Fruit fly (Drosophila melanogaster) whole organism, embryonic: ENCODE measurements around the gene lark.
A peak's percentile ranks its signal among the peaks of the same experiment; 100 is the strongest.

Source experiments
- Atf-2 ChIP-seq: fragments of 200-800 bp; sonication (Bioruptor generic); optimal IDR thresholded peaks from 2 replicates; lab custom pipeline; 2016; ENCODE audit warnings: missing biosample characterization, missing genetic modification characterization
- BEAF-32 ChIP-seq: fragments of 200-800 bp; sonication (Bioruptor generic); optimal IDR thresholded peaks from 3 replicates; lab custom pipeline; 2017; ENCODE audit warnings: missing biosample characterization, missing genetic modification characterization, mild to moderate bottlenecking, moderate library complexity, missing genetic modification reagents
- CG11085 ChIP-seq: fragments of 200-800 bp; sonication (Bioruptor generic); IDR thresholded peaks from 2 replicates; pipeline ENCODE4 v1.3.6; 2022; ENCODE audit warnings: missing biosample characterization, missing genetic modification characterization
- CG12299 ChIP-seq: fragments of 200-800 bp; sonication (Bioruptor generic); optimal IDR thresholded peaks from 2 replicates; lab custom pipeline; 2018; ENCODE audit warnings: missing biosample characterization, mild to moderate bottlenecking, missing genetic modification characterization
- CG12942 ChIP-seq: fragments of 200-800 bp; sonication (Bioruptor generic); optimal IDR thresholded peaks from 3 replicates; lab custom pipeline; 2016; ENCODE audit warnings: missing biosample characterization, missing genetic modification characterization
- CG13123 ChIP-seq: fragments of 200-800 bp; sonication (Bioruptor generic); optimal IDR thresholded peaks from 2 replicates; lab custom pipeline; 2016; ENCODE audit warnings: missing biosample characterization, missing genetic modification characterization
- CG13287 ChIP-seq: fragments of 200-800 bp; sonication (Bioruptor generic); IDR thresholded peaks from 2 replicates; pipeline ENCODE4 v1.3.6; 2022; ENCODE audit warnings: missing biosample characterization, missing genetic modification characterization; ENCODE audit not compliant: partially characterized antibody
- CG14667 ChIP-seq: fragments of 200-800 bp; sonication (Bioruptor generic); IDR thresholded peaks from 2 replicates; pipeline ENCODE4 v1.3.6; 2022; ENCODE audit warnings: missing biosample characterization, missing genetic modification characterization
- CG15479 ChIP-seq: fragments of 200-800 bp; sonication (Bioruptor generic); optimal IDR thresholded peaks from 3 replicates; lab custom pipeline; 2019; ENCODE audit warnings: missing biosample characterization, mild to moderate bottlenecking, missing genetic modification characterization, moderate library complexity
- CG18619 ChIP-seq: fragments of 200-800 bp; sonication (Bioruptor generic); optimal IDR thresholded peaks from 3 replicates; lab custom pipeline; 2017; ENCODE audit warnings: missing biosample characterization, mild to moderate bottlenecking, missing genetic modification characterization
- CG2875 ChIP-seq: fragments of 200-800 bp; sonication (Bioruptor generic); optimal IDR thresholded peaks from 2 replicates; lab custom pipeline; 2017; ENCODE audit warnings: missing biosample characterization, mild to moderate bottlenecking, missing genetic modification characterization, missing genetic modification reagents
- CG34376 ChIP-seq: fragments of 200-800 bp; sonication (Bioruptor generic); optimal IDR thresholded peaks from 2 replicates; lab custom pipeline; 2018; ENCODE audit warnings: missing biosample characterization, mild to moderate bottlenecking, missing genetic modification characterization
- CG4404 ChIP-seq: fragments of 200-800 bp; sonication (Bioruptor generic); IDR thresholded peaks from 2 replicates; pipeline ENCODE4 v1.3.6; 2022; ENCODE audit warnings: missing biosample characterization, missing genetic modification characterization
- CG4730 ChIP-seq: fragments of 200-800 bp; sonication (Bioruptor generic); IDR thresholded peaks from 2 replicates; pipeline ENCODE4 v1.3.6; 2022; ENCODE audit warnings: missing biosample characterization, missing genetic modification characterization
- CG8478 ChIP-seq: fragments of >200 bp; optimal IDR thresholded peaks from 2 replicates; lab custom pipeline; 2018
- CG9932 ChIP-seq: fragments of 200-800 bp; sonication (Bioruptor generic); IDR thresholded peaks from 2 replicates; pipeline ENCODE4 v1.3.6; 2022; ENCODE audit warnings: missing biosample characterization, missing genetic modification characterization
- Dip3 ChIP-seq: fragments of 200-800 bp; sonication (Bioruptor generic); optimal IDR thresholded peaks from 3 replicates; lab custom pipeline; 2016; ENCODE audit warnings: missing biosample characterization, missing genetic modification characterization
- E2f1 ChIP-seq: fragments of 200-800 bp; sonication (Bioruptor generic); IDR thresholded peaks from 2 replicates; pipeline ENCODE4 v1.3.6; 2022; ENCODE audit warnings: missing biosample characterization, missing genetic modification characterization
- Ets65A ChIP-seq: fragments of 200-800 bp; sonication (Bioruptor generic); peaks from one replicate; lab custom pipeline; 2016; ENCODE audit warnings: missing biosample characterization, missing genetic modification characterization
- Gsc ChIP-seq: fragments of 200-800 bp; sonication (Bioruptor generic); IDR thresholded peaks from 2 replicates; pipeline ENCODE4 v1.3.6; 2022; ENCODE audit warnings: missing biosample characterization, missing genetic modification characterization
- Hmx ChIP-seq: fragments of 200-800 bp; sonication (Bioruptor generic); optimal IDR thresholded peaks from 2 replicates; lab custom pipeline; 2016; ENCODE audit warnings: missing biosample characterization, missing genetic modification characterization
- Jarid2 ChIP-seq: fragments of 200-800 bp; sonication (Bioruptor generic); optimal IDR thresholded peaks from 3 replicates; lab custom pipeline; 2017; ENCODE audit warnings: mild to moderate bottlenecking, missing biosample characterization, missing genetic modification reagents, missing genetic modification characterization
- MBD-R2 ChIP-seq: fragments of 200-800 bp; sonication (Bioruptor generic); IDR thresholded peaks from 2 replicates; pipeline ENCODE4 v1.3.6; 2022; ENCODE audit warnings: missing biosample characterization, missing genetic modification characterization
- Stat92E ChIP-seq, 3 experiments: fragments of >200 bp in 2 of 3; fragments of 200-800 bp in 1 of 3; sonication (Bioruptor generic) in 1 of 3; optimal IDR thresholded peaks; 2 replicates each; lab custom pipeline; 2017 to 2019; ENCODE audit warnings: missing biosample characterization in 3 of 3, missing genetic modification characterization in 3 of 3, mild to moderate bottlenecking in 1 of 3, moderate library complexity in 1 of 3
- ato ChIP-seq: fragments of 200-800 bp; sonication (Bioruptor generic); IDR thresholded peaks from 2 replicates; pipeline ENCODE4 v1.3.6; 2022; ENCODE audit warnings: missing biosample characterization, missing genetic modification characterization; ENCODE audit not compliant: partially characterized antibody
- az2 ChIP-seq: fragments of 200-800 bp; sonication (Bioruptor generic); optimal IDR thresholded peaks from 3 replicates; lab custom pipeline; 2016; ENCODE audit warnings: missing biosample characterization, missing genetic modification characterization
- chn ChIP-seq: fragments of 200-800 bp; sonication (Bioruptor generic); optimal IDR thresholded peaks from 2 replicates; lab custom pipeline; 2016; ENCODE audit warnings: missing biosample characterization, missing genetic modification characterization
- crp ChIP-seq, 2 experiments: fragments of 200-800 bp; sonication (Bioruptor generic); optimal IDR thresholded peaks; 2 replicates in 1 of 2; 3 replicates in 1 of 2; lab custom pipeline; 2017; ENCODE audit warnings: missing biosample characterization in 2 of 2, missing genetic modification characterization in 2 of 2, mild to moderate bottlenecking in 1 of 2, moderate library complexity in 1 of 2
- dimm ChIP-seq: fragments of 200-800 bp; sonication (Bioruptor generic); IDR thresholded peaks from 2 replicates; pipeline ENCODE4 v1.3.6; 2022; ENCODE audit warnings: missing biosample characterization, missing genetic modification characterization
- esg ChIP-seq: fragments of 200-800 bp; sonication (Bioruptor generic); conservative IDR thresholded peaks from 2 replicates; pipeline ENCODE4 v1.3.6; 2022; ENCODE audit warnings: missing biosample characterization, missing genetic modification characterization
- fd3F ChIP-seq: fragments of 200-800 bp; sonication (Bioruptor generic); optimal IDR thresholded peaks from 2 replicates; lab custom pipeline; 2018; ENCODE audit warnings: missing biosample characterization, mild to moderate bottlenecking, missing genetic modification characterization, moderate library complexity
- fu2 ChIP-seq: fragments of 200-800 bp; sonication (Bioruptor generic); optimal IDR thresholded peaks from 2 replicates; lab custom pipeline; 2016; ENCODE audit warnings: missing biosample characterization, missing genetic modification characterization
- her ChIP-seq: fragments of 200-800 bp; sonication (Bioruptor generic); optimal IDR thresholded peaks from 2 replicates; lab custom pipeline; 2016; ENCODE audit warnings: missing biosample characterization, missing genetic modification characterization
- lilli ChIP-seq: fragments of 200-800 bp; sonication (Bioruptor generic); optimal IDR thresholded peaks from 3 replicates; lab custom pipeline; 2016; ENCODE audit warnings: missing biosample characterization, missing genetic modification characterization
- lov ChIP-seq, 2 experiments: fragments of 200-800 bp in 1 of 2; fragments of >200 bp in 1 of 2; sonication (Bioruptor generic) in 1 of 2; IDR thresholded peaks in 1 of 2; optimal IDR thresholded peaks in 1 of 2; 2 replicates in 1 of 2; 3 replicates in 1 of 2; pipeline versions ENCODE4 v1.3.6 to Lab custom; 2017 to 2022; ENCODE audit warnings: missing biosample characterization in 1 of 2, missing genetic modification characterization in 1 of 2
- onecut ChIP-seq: fragments of 200-800 bp; sonication (Bioruptor generic); IDR thresholded peaks from 2 replicates; pipeline ENCODE4 v1.3.6; 2022; ENCODE audit warnings: missing biosample characterization, missing genetic modification characterization
- org-1 ChIP-seq: fragments of 200-800 bp; sonication (Bioruptor generic); optimal IDR thresholded peaks from 2 replicates; lab custom pipeline; 2017; ENCODE audit warnings: missing biosample characterization, missing genetic modification characterization
- prd ChIP-seq, 3 experiments: fragments of >200 bp in 2 of 3; fragments of 200-800 bp in 1 of 3; sonication (Bioruptor generic) in 1 of 3; optimal IDR thresholded peaks in 2 of 3; IDR thresholded peaks in 1 of 3; 2 replicates in 2 of 3; 3 replicates in 1 of 3; pipeline versions ENCODE4 v1.3.6 to Lab custom; 2017 to 2022; ENCODE audit warnings: missing biosample characterization in 1 of 3, missing genetic modification characterization in 1 of 3
- scrt ChIP-seq: fragments of 200-800 bp; sonication (Bioruptor generic); optimal IDR thresholded peaks from 2 replicates; lab custom pipeline; 2018; ENCODE audit warnings: missing biosample characterization, mild to moderate bottlenecking, missing genetic modification characterization, moderate library complexity
- seq ChIP-seq: fragments of 200-800 bp; sonication (Bioruptor generic); IDR thresholded peaks from 2 replicates; pipeline ENCODE4 v1.3.6; 2022; ENCODE audit warnings: missing biosample characterization, missing genetic modification characterization
- sisA ChIP-seq: fragments of 200-800 bp; sonication (Bioruptor generic); IDR thresholded peaks from 2 replicates; pipeline ENCODE4 v1.3.6; 2022; ENCODE audit warnings: missing biosample characterization, missing genetic modification characterization
- ssp ChIP-seq: fragments of 200-800 bp; sonication (Bioruptor generic); IDR thresholded peaks from 2 replicates; pipeline ENCODE4 v1.3.6; 2022; ENCODE audit warnings: missing biosample characterization, missing genetic modification characterization
- sug ChIP-seq: fragments of 200-800 bp; optimal IDR thresholded peaks from 2 replicates; lab custom pipeline; 2019; ENCODE audit warnings: missing biosample characterization, mild to moderate bottlenecking, missing genetic modification characterization, moderate library complexity
- tap ChIP-seq: fragments of 200-800 bp; optimal IDR thresholded peaks from 3 replicates; lab custom pipeline; 2019; ENCODE audit warnings: missing biosample characterization, mild to moderate bottlenecking, missing genetic modification characterization, moderate library complexity
- tna ChIP-seq: fragments of 200-800 bp; sonication (Bioruptor generic); IDR thresholded peaks from 2 replicates; pipeline ENCODE4 v1.3.6; 2022; ENCODE audit warnings: missing biosample characterization, missing genetic modification characterization; ENCODE audit not compliant: partially characterized antibody
- toy ChIP-seq: fragments of 200-800 bp; sonication (Bioruptor generic); IDR thresholded peaks from 2 replicates; pipeline ENCODE4 v1.3.6; 2022; ENCODE audit warnings: missing biosample characterization, missing genetic modification characterization
- unc-4 ChIP-seq: fragments of 200-800 bp; sonication (Bioruptor generic); IDR thresholded peaks from 2 replicates; pipeline ENCODE4 v1.3.6; 2022; ENCODE audit warnings: missing biosample characterization, missing genetic modification characterization; ENCODE audit not compliant: partially characterized antibody
- vfl ChIP-seq: fragments of 200-800 bp; sonication (Bioruptor generic); optimal IDR thresholded peaks from 2 replicates; lab custom pipeline; 2016; ENCODE audit warnings: missing biosample characterization, missing genetic modification characterization
- vvl ChIP-seq: fragments of 200-800 bp; sonication (Bioruptor generic); IDR thresholded peaks from 2 replicates; pipeline ENCODE4 v1.3.6; 2022; ENCODE audit warnings: missing biosample characterization, missing genetic modification characterization

The lark gene

dm6 chr3L:7347984-7348631, 9.0 kb downstream of the lark start, which contains the start of the genes Srp19 and qm (continued):
- TF ChIP-seq her (GFP tag; lab: Kevin White, UChicago) (no peak), CG12299 (tag; lab: Kevin White, UChicago) (peak; percentile 38), Stat92E (GFP tag; optimal IDR thresholded peaks at IDR 0.05; lab: Kevin White, UChicago) (peak in 1 of 3 experiments; percentile 48), CG18619 (GFP tag; lab: Kevin White, UChicago) (peak; percentile 13), Hmx (GFP tag; lab: Kevin White, UChicago) (no peak), crp (GFP tag; optimal IDR thresholded peaks at IDR 0.05; lab: Kevin White, UChicago) (no peak), az2 (GFP tag; lab: Kevin White, UChicago) (peak; percentile 47), sug (tag; lab: Kevin White, UChicago) (peak; percentile 62), Jarid2 (GFP tag; lab: Kevin White, UChicago) (peak; percentile 86), unc-4 (GFP tag; lab: Robert Waterston, UW) (peak; percentile 87), seq (GFP tag; lab: Robert Waterston, UW) (no peak), Dip3 (GFP tag; lab: Kevin White, UChicago) (peak; percentile 6), BEAF-32 (GFP tag; lab: Kevin White, UChicago) (peak; percentile 95), lov (optimal IDR thresholded peaks at IDR 0.05; lab: Kevin White, UChicago) (no peak), lov (GFP tag; IDR thresholded peaks at IDR 0.05; lab: Robert Waterston, UW) (no peak), CG11085 (0 out of 2 replicates have a peak, but pooled peaks have one; percentile 12), CG9932 (GFP tag; lab: Robert Waterston, UW) (peak; percentile 78), onecut (peak; percentile 44; the same call in 1 of the 2 replicates), CG4404 (peak; percentile 34; the same call in 1 of the 2 replicates), fu2 (peak; percentile 4), ssp (no peak; the same call in none of the 2 replicates), ato (GFP tag; lab: Robert Waterston, UW) (peak; percentile 62; the same call in 1 of the 2 replicates), CG8478 (lab: Kevin White, UChicago) (no peak), lilli (GFP tag; lab: Kevin White, UChicago) (peak; percentile 73), E2f1 (no peak), CG2875 (GFP tag; lab: Kevin White, UChicago) (no peak), chn (peak; percentile 44), toy (GFP tag; lab: Robert Waterston, UW) (no peak), Gsc (GFP tag; lab: Robert Waterston, UW) (no peak), MBD-R2 (GFP tag; lab: Robert Waterston, UW) (peak; percentile 75; the same call in 1 of the 2 replicates), CG15479 (GFP tag; lab: Kevin White, UChicago) (no peak), dimm (GFP tag; lab: Robert Waterston, UW) (no peak), prd (optimal IDR thresholded peaks at IDR 0.05; lab: Kevin White, UChicago) (no peak), prd (GFP tag; IDR thresholded peaks at IDR 0.05; lab: Robert Waterston, UW) (peak; percentile 71), tna (GFP tag; lab: Robert Waterston, UW) (peak; percentile 54), Atf-2 (GFP tag; lab: Kevin White, UChicago) (peak; percentile 0), CG12942 (GFP tag; lab: Kevin White, UChicago) (peak; percentile 19), CG14667 (GFP tag; lab: Robert Waterston, UW) (peak; percentile 30; the same call in 1 of the 2 replicates), vfl (peak; percentile 54), scrt (GFP tag; lab: Kevin White, UChicago) (no peak), CG34376 (GFP tag; lab: Kevin White, UChicago) (peak; percentile 41), tap (no peak), CG13123 (GFP tag; lab: Kevin White, UChicago) (no peak), org-1 (GFP tag; lab: Kevin White, UChicago) (no peak), CG13287 (GFP tag; lab: Robert Waterston, UW) (peak; percentile 87), fd3F (GFP tag; lab: Kevin White, UChicago) (no peak), sisA (GFP tag; lab: Robert Waterston, UW) (peak; percentile 46; the same call in 1 of the 2 replicates), Ets65A (peak; percentile 97), vvl (peak; percentile 78), CG4730 (no peak), esg (GFP tag; lab: Robert Waterston, UW) (peak; percentile 21; the same call in 1 of the 2 replicates)
